Worm (Caenorhabditis elegans) whole organism, L4 larva: ENCODE results near the gene cnb-1.

ENCODE experiments used
- R02D3.7 ChIP-seq: fragments of 150-350 bp; sonication (generic microtip); optimal IDR thresholded peaks from 3 replicates; lab custom pipeline; 2014; ENCODE audit warnings: missing biosample characterization, missing genetic modification characterization
- aha-1 ChIP-seq: fragments of 150-350 bp; peaks from one replicate; lab custom pipeline; 2014; ENCODE audit warnings: missing biosample characterization, missing genetic modification characterization
- aly-2 ChIP-seq: sonication (generic microtip); optimal IDR thresholded peaks from 2 replicates; lab custom pipeline; 2018; ENCODE audit warnings: missing biosample characterization, missing genetic modification characterization
- ceh-28 ChIP-seq: fragments of 150-350 bp; optimal IDR thresholded peaks from 2 replicates; lab custom pipeline; 2014; ENCODE audit warnings: missing biosample characterization, missing genetic modification reagents, missing genetic modification characterization
- fkh-10 ChIP-seq: fragments of 150-350 bp; optimal IDR thresholded peaks from 2 replicates; lab custom pipeline; 2014; ENCODE audit warnings: missing biosample characterization, missing genetic modification reagents, missing genetic modification characterization
- hmg-1.1 ChIP-seq: fragments of 200-800 bp; sonication (Bioruptor generic); IDR thresholded peaks from 2 replicates; pipeline ENCODE4 v1.3.6; 2022; ENCODE audit warnings: missing genetic modification reagents, missing genetic modification characterization, missing compliant biosample characterization
- lim-7 ChIP-seq: fragments of 200-800 bp; sonication (Bioruptor generic); IDR thresholded peaks from 2 replicates; pipeline ENCODE4 v1.3.6; 2022; ENCODE audit warnings: missing genetic modification characterization, missing compliant biosample characterization
- lin-1 ChIP-seq: fragments of 200-800 bp; sonication (Bioruptor generic); IDR thresholded peaks from 2 replicates; pipeline ENCODE4 v1.3.6; 2022; ENCODE audit warnings: missing genetic modification reagents, missing genetic modification characterization, missing compliant biosample characterization
- lin-15B ChIP-seq: fragments of 150-350 bp; sonication (generic microtip); optimal IDR thresholded peaks from 3 replicates; lab custom pipeline; 2014; ENCODE audit warnings: missing biosample characterization, missing genetic modification characterization
- mdl-1 ChIP-seq, 2 experiments: fragments of 150-350 bp in 1 of 2; sonication (generic microtip) in 1 of 2; optimal IDR thresholded peaks; 2 replicates each; lab custom pipeline; 2014 to 2017; ENCODE audit warnings: missing biosample characterization in 2 of 2, missing genetic modification characterization in 2 of 2
- skn-1 ChIP-seq: fragments of 150-350 bp; optimal IDR thresholded peaks from 2 replicates; lab custom pipeline; 2014; ENCODE audit warnings: missing biosample characterization, missing genetic modification characterization
- snpc-4 ChIP-seq: fragments of 150-350 bp; optimal IDR thresholded peaks from 2 replicates; lab custom pipeline; 2014; ENCODE audit warnings: missing biosample characterization, missing genetic modification characterization
- tra-1 ChIP-seq: fragments of 200-800 bp; sonication (Bioruptor generic); IDR thresholded peaks from 2 replicates; pipeline ENCODE4 v1.3.6; 2022; ENCODE audit warnings: missing genetic modification reagents, missing genetic modification characterization, missing compliant biosample characterization
- unc-62 ChIP-seq, 3 experiments: fragments of 150-350 bp in 1 of 3; sonication (generic microtip); optimal IDR thresholded peaks in 2 of 3; peaks in 1 of 3; 1 replicate in 1 of 3; 2 replicates in 2 of 3; lab custom pipeline; 2014 to 2017; ENCODE audit warnings: missing biosample characterization in 3 of 3, missing genetic modification characterization in 3 of 3, missing genetic modification reagents in 3 of 3, missing genotype in 1 of 3

ce11 chrV:11412125-11412524 lies 36.6 kb downstream of the cnb-1 start:
- TF ChIP-seq aly-2 (tag; lab: Kevin White, UChicago) (no peak), lin-15B (no peak), skn-1 (tag; lab: Kevin White, UChicago) (no peak), tra-1 (GFP tag; lab: Robert Waterston, UW) (no peak), unc-62 (GFP tag; optimal IDR thresholded peaks at IDR 0.05 in 1 of 2; lab: Kevin White, UChicago) (no peak), unc-62 (tag; optimal IDR thresholded peaks at IDR 0.05; lab: Kevin White, UChicago) (no peak), aha-1 (tag; lab: Kevin White, UChicago) (no peak), hmg-1.1 (GFP tag; lab: Robert Waterston, UW) (peak; percentile 71), ceh-28 (tag; lab: Kevin White, UChicago) (no peak), lim-7 (GFP tag; lab: Robert Waterston, UW) (peak; percentile 75), fkh-10 (GFP tag; lab: Kevin White, UChicago) (no peak), mdl-1 (tag; optimal IDR thresholded peaks at IDR 0.05; lab: Kevin White, UChicago) (no peak), lin-1 (GFP tag; lab: Robert Waterston, UW) (peak; percentile 42; the same call in 1 of the 2 replicates), snpc-4 (tag; lab: Kevin White, UChicago) (no peak), R02D3.7 (no peak)
